Fruit fly (Drosophila melanogaster) whole organism, larva: ENCODE data around the gene Trpml.
"Not testable (repeated sequence)": the region's sequence is repeated elsewhere in the genome, so short reads cannot be mapped to it uniquely, and the experiment has no call there.

Experiments used
- noc ChIP-seq: fragments of 200-800 bp; sonication (Bioruptor generic); optimal IDR thresholded peaks from 3 replicates; lab custom pipeline; 2019; ENCODE audit warnings: missing biosample characterization, mild to moderate bottlenecking, missing genetic modification characterization, moderate library complexity

Gene Trpml

DNA sequence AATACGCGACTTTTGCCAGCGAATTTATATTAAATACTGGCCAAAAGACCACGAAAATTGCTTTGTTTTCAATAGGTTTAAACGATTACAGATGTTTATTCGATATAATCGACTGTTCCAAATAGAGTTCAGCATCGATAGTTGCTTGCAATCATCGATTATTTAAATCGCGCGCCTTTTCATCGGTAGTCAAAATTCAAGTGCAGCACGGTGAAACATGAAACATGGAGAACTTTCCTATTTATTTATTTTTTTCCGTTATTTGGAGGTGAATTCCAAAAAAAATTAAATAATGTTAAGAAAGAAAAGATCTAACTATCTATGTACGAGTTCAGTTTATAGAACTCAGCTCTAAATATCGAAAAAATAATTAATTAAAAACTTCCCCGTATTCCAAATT, at the start of gene Trpml:
TSS of gene Trpml (minus strand) at position 101 of the 400 bp plus-strand sequence.
- not testable (repeated sequence) for TF ChIP-seq noc (tag; lab: Kevin White, UChicago)

DNA sequence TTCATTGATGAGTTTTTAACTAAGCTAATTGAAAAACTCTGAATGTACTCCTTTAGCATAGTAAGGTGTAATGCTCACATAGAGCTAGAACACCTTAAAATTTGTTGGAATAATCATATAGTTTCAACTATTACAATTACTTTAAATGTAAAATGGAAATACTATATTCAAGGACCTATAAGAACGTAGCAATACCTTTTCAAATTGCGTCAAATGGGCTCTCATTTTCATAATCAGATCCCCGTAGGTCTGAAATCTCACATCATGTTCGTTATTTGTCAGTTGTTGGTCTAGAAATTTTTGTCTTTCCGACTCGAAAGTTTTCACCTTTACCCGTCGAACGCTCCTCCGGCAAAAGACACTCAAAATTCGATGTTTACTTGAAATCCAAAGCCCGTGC, 42.0 kb upstream of the Trpml start, which contains the start of gene Vtld:
TSS of gene Vtld (plus strand) at position 301 of the 400 bp plus-strand sequence.
- TF ChIP-seq noc (tag; lab: Kevin White, UChicago): not testable (repeated sequence)

DNA sequence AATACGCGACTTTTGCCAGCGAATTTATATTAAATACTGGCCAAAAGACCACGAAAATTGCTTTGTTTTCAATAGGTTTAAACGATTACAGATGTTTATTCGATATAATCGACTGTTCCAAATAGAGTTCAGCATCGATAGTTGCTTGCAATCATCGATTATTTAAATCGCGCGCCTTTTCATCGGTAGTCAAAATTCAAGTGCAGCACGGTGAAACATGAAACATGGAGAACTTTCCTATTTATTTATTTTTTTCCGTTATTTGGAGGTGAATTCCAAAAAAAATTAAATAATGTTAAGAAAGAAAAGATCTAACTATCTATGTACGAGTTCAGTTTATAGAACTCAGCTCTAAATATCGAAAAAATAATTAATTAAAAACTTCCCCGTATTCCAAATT, 31.5 kb upstream of the Trpml start, which contains the start of gene CG42638:
TSS of gene CG42638 (minus strand) at position 101 of the 400 bp plus-strand sequence.
- TF ChIP-seq noc (tag; lab: Kevin White, UChicago): not testable (repeated sequence)

DNA sequence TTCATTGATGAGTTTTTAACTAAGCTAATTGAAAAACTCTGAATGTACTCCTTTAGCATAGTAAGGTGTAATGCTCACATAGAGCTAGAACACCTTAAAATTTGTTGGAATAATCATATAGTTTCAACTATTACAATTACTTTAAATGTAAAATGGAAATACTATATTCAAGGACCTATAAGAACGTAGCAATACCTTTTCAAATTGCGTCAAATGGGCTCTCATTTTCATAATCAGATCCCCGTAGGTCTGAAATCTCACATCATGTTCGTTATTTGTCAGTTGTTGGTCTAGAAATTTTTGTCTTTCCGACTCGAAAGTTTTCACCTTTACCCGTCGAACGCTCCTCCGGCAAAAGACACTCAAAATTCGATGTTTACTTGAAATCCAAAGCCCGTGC, 10.6 kb upstream of the Trpml start, which contains the start of gene CG42529:
TSS of gene CG42529 (plus strand) at position 301 of the 400 bp plus-strand sequence.
- not testable (repeated sequence) for TF ChIP-seq noc (tag; lab: Kevin White, UChicago)

DNA sequence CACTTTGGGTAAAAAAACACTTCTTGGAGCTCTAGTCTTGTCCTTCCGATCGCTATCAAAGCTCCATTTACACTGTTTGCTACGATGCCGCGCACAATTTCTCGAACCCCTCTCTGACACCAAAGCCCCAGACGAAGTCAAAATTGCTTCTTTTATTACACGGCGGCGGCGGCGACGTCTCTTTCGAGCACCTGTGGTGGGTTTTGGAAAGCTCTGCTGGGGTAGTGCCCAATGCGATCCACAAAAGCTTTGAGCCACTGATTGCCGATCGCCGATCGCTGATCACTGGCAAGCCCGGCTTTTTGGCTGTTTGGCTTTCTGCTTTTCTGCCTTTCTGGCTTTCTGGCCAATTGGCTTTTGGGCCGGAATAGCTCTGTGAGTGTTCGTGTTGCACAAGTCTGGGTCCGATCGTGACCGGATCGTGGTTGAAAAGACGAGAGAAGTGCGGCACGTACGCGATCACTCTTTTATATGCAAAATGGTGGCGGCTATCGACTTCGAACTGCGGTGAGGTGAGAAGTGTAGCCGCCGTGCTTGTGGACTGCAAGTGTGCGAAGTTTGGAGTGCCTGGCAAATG, 10.5 kb downstream of the Trpml start, which contains the start of gene serp:
TSS of gene serp (minus strand) at position 446 of the 577 bp plus-strand sequence.
- no peak for TF ChIP-seq noc (tag; lab: Kevin White, UChicago)

DNA sequence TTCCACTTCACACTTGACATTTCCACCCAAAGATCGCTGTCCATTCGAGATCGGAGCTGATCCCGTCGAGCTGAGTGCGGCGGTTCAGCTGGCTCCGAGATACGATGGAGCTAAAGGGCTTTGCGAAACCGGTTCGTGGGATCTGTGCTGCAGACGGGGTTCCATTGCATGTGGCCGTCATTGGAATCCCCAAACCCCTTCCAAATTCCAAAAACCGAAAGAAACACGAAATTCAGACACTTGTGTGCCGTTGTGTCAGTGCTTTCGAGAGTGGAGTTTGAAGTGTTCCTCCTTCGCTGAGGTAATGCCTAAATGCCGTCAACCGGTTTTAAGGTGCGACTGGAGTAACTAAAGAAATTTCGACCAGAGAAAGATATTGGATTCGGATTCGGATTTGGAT, 13.3 kb downstream of the Trpml start:
- no peak for TF ChIP-seq noc (tag; lab: Kevin White, UChicago)

DNA sequence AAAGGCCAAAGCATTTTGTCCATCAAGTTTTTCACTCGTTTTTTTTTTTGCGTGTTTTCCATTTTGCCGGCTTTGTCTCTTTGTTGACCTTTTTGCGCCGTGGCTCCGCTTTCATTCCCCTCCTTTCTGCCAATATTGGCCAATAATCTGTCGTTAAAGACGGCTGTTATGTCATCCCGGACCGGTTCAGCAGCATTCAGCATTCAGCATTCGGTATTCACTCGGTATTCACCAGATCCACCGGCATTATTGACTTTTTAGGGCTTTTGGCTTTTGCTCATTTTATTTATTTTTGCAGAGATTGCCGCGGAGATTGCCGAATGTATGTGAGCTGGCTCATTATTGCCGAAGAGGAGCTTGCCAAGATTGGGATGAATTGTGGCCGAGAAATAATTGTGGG, 14.8 kb downstream of the Trpml start:
- TF ChIP-seq noc (tag; lab: Kevin White, UChicago): no peak

DNA sequence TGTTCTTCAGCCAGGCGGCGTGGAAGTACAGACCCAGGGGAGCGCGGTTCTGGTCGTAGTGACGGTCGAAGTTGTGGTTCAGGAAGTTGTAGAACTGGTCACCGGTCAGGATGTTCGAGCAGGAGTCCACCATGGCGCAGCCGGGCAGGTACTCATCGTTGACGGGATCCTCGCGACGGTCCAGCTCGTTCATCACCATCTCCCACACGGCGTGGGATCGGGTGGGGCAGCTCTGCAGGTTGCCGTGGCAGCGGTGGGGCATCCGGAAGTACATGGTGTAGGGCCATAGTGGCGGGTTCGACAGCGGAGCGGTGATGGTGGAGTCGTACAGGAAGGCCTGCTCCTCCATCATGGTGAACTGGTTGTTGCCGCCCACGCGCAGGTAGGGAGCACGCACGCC, 16.5 kb downstream of the Trpml start:
- TF ChIP-seq noc (tag; lab: Kevin White, UChicago): no peak

DNA sequence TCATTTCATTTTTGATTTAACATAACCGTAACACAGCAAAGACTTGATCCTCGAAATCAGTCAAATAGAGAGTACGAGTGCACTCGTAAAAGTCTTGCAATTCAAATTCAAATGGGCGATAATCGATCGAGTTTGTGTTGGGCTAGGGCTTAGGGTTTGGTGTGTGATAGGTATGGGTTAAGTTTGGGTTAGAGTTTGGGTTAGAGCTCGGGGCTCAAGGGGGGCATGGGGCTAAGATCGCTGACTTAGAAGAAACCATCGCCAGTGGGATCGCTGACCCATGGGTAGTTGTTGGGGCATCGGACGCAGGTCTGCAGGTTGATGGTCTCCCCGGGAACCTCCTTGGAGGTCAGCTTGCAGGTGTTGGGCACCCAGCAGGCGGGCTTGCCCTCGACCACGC, 17.0 kb downstream of the Trpml start:
- TF ChIP-seq noc (tag; lab: Kevin White, UChicago): no peak

DNA sequence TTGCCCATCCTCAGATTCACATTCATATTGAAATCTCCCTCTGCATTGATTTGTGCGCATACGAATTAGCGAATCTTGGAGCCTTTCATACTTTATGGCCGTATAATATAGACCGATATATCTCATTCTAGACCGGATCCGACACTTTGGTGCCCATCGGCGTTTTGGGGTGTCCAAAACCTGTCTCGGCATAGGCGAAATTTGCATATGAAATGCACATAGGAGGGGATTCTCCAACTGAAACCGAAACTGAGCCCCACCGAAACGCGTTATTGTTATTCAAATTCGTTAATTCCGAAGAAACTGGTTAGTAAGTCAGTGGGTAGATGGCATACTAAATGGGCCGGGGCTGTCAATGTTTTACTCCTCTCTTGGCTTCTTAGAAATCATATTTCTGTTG, 17.7 kb downstream of the Trpml start:
- TF ChIP-seq noc (tag; lab: Kevin White, UChicago): no peak

DNA sequence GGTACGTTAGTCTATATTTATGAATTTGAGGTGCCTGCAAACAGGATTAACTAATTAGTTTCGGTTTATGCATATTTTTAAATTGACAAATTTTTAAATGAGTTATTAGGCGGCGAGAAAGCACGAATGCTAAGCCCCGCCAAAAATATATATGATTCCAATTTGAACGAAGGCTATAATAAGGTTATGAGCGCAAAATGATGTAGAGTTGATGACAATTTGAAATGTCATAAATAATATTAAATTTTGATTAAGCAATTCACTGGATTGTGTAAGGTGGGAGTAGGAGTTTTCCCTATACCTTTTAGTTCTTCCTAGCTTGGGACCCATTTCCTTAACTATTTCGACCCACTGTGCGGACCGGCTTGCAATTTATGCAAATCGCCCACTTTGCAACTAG, 18.5 kb downstream of the Trpml start:
- no peak for TF ChIP-seq noc (tag; lab: Kevin White, UChicago)

DNA sequence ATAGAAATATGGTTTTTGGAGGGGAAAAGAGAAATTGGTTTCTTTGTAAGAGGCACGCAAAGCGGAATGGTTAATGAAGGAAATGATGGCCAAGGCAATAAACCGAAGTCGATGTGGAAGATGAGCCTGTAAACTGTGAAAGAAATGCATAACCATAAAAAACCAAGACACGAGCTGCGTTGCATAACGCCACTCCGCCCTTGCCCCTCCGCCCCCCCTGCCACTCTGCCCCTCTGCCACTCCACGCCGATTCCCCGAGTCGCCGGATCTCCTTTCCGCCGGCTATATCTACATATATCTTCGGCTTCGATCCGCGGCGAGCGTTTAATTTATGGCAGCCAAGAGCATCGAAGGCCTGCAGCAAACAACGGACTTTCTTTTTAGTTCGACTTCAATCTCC, 19.5 kb downstream of the Trpml start:
- no peak for TF ChIP-seq noc (tag; lab: Kevin White, UChicago)

DNA sequence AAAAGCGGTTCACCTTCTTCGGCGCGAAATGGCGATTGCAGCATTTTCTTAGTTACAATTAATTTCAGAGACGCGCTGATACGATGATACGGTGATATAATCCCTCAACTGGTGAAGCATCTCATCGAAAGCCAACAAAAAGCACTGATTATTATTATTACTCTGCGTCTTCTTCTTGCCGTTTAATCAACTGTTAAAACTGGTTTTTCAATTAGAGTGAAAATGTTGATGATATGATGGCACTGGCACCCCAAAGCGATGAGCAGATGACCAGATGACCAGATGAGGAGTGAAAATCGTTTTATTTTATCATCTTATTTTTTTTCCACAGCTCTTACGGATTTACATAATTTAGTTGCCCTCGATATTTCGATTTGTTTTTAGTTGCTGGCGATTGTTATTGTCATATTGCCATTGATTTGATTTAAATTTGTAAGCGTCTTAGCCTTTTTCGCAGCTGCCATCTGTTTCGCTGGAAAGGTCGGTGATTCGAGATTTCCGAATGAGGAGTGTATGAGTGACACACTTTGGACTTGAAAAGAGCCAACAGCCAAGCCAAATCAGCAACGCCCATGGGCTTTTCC, 20.6 kb downstream of the Trpml start:
- TF ChIP-seq noc (tag; lab: Kevin White, UChicago): no peak

DNA sequence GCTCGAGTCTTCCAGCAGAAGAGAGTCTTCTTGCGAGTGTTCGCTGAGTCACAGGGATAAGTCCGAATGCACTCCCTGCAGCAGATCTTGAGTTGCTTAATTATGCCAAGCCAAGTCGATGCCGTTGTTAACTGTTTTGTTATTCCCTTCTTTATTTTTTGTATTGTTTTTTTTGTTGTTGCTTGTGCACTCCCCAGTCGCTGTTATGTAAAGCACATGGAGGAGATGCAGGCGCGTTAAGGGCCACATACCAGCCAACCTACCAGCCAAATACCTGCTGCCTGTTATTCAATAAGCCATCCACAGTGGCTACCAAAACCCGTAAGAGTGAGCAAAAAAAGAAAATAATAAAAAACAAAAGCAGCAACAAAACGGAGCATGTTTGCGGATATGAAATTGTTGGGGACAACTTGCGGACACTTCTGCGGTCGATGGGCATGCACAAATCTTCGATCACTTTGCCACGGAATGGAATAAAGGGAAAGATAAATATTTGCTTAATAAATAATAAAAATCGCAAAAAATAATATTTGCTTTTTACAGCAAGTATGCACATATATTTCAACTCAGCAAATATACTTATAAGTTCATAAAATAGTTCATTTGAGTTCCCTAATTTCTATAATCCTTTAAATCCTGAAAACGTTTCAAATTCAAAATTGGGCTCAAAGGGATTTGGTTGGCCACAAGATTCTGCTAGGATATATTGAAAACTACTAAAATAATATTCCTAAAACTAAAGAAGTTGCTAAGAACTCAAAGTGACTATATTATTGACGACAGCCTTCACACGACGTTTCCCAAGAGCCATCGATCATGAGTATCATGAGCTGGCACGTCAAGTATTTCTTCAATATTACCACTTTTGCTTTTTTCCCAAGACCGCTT, 21.8 kb downstream of the Trpml start:
- TF ChIP-seq noc (tag; lab: Kevin White, UChicago): no peak

DNA sequence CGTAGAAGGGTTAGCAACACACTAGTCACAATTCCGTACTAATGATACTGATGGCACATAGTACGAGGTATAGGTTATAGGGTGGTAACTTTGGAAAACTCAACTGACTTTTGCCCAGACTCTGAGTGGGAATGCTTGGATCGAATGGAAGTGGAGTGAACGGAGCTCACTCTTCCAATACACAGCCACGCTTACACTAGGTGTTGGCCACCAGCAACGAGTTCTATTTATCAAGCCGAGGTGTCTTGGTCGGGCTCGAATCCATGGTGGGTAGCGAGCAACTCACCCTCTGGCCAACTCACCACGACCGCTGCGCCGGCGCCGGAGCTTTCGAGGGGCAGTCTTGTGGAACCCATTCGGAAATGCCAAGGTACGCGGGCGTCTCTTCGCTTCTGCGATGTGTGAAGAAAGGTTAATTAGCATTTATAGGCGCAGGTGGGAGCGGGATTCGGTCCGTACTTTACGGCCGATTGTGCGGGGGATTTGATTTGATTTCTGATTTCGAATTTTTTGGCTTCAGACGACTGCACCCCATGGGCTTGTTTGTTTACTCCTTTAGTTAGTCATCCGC, 23.0 kb downstream of the Trpml start, which contains the start of gene verm:
TSS of gene verm (minus strand) at position 204 of the 571 bp plus-strand sequence.
- TF ChIP-seq noc (tag; lab: Kevin White, UChicago): no peak
